Fruit fly (Drosophila melanogaster): Measurements from ENCODE around the gene pns.

Gene pns

DNA sequence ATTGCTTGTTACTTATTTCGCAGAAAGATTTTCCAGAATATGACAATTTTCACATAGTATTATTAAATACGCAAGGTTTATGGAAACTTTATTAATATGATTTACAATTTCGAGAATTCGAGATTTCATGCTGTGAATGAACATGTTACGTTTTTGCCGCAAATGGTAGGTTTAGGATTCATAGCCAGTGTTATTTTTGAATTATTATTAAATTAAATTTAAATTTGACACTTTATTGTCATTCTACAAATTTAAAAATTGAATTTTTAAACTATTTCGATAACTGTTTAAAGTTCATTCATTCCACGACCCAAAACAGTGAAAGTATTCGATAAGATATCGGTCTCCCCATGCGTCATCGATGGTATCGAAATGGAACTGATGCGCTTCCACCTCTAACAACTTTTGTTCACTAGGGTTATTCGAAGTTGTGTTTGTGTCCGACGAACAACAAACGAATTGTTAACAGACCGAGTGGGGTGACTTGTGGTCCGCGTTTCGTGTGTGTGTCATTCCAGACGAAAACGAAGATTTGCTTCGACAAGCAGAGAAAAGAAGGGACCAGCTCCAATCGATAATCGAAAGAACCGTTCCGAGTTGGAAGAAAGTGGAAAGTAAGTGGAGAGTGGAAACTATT is 8.9 kb downstream of the pns start, which contains the start of the genes CG32313 and Pcyt1 (continued):
- peak; percentile 61; the same call in 2 of the 3 replicates for TF ChIP-seq CG34422 (GFP tag; IDR thresholded peaks at IDR 0.05)
- TF ChIP-seq lilli (GFP tag; optimal IDR thresholded peaks at IDR 0.05): peak; percentile 40
- peak; percentile 23; the same call in 1 of the 2 replicates for TF ChIP-seq Rfx (GFP tag; IDR thresholded peaks at IDR 0.05)
- TF ChIP-seq TFAM (GFP tag; optimal IDR thresholded peaks at IDR 0.05): no peak
- TF ChIP-seq CG9215 (GFP tag; IDR thresholded peaks at IDR 0.05): no peak
- TF ChIP-seq CG14710 (tag; optimal IDR thresholded peaks at IDR 0.05): peak; percentile 54
- TF ChIP-seq tx (GFP tag; optimal IDR thresholded peaks at IDR 0.05): no peak
- peak; percentile 17 for TF ChIP-seq CG17359 (tag; optimal IDR thresholded peaks at IDR 0.05)
- peak; percentile 38 for TF ChIP-seq YL-1 (GFP tag; optimal IDR thresholded peaks at IDR 0.05)
- TF ChIP-seq dpn (GFP tag; optimal IDR thresholded peaks at IDR 0.05): peak in 1 of 2 experiments; percentile 6
- no peak for TF ChIP-seq Nf-YB (GFP tag; optimal IDR thresholded peaks at IDR 0.05)
- TF ChIP-seq CoRest (tag; optimal IDR thresholded peaks at IDR 0.05): peak; percentile 29
- peak; percentile 63; the same call in 2 of the 3 replicates for TF ChIP-seq Dbx (GFP tag; IDR thresholded peaks at IDR 0.05)
- peak; percentile 5 for TF ChIP-seq CG2202 (tag; optimal IDR thresholded peaks at IDR 0.05)
- no peak for TF ChIP-seq CG12071 (GFP tag; optimal IDR thresholded peaks at IDR 0.05)
- TF ChIP-seq fd3F (GFP tag; optimal IDR thresholded peaks at IDR 0.05): no peak
- peak; percentile 0 for TF ChIP-seq CG2120 (GFP tag; optimal IDR thresholded peaks at IDR 0.05)
- peak; percentile 31 for TF ChIP-seq CG3281 (GFP tag; optimal IDR thresholded peaks at IDR 0.05)
- TF ChIP-seq inv (GFP tag; IDR thresholded peaks at IDR 0.05; ENCODE audit: partially characterized antibody): peak; percentile 79
- peak; percentile 68 for TF ChIP-seq Jarid2 (GFP tag; optimal IDR thresholded peaks at IDR 0.05)
- peak; percentile 38 for TF ChIP-seq ERR (GFP tag; optimal IDR thresholded peaks at IDR 0.05)
- TF ChIP-seq pros (GFP tag; optimal IDR thresholded peaks at IDR 0.05): peak; percentile 92
- peak; percentile 50 for TF ChIP-seq nmo (GFP tag; optimal IDR thresholded peaks at IDR 0.05)
- TF ChIP-seq CG6791 (GFP tag; IDR thresholded peaks at IDR 0.05; ENCODE audit: partially characterized antibody): peak; percentile 96
- peak; percentile 49 for TF ChIP-seq HmgD (GFP tag; optimal IDR thresholded peaks at IDR 0.05)
- no peak for TF ChIP-seq mam (GFP tag; optimal IDR thresholded peaks at IDR 0.05)
- TF ChIP-seq Gug (GFP tag; IDR thresholded peaks at IDR 0.05): no peak
- TF ChIP-seq CG2712 (tag; optimal IDR thresholded peaks at IDR 0.05): peak; percentile 39
- TF ChIP-seq CG33557 (GFP tag; optimal IDR thresholded peaks at IDR 0.05): no peak
- peak; percentile 42 for TF ChIP-seq PHDP (tag; optimal IDR thresholded peaks at IDR 0.05)
- TF ChIP-seq shn (GFP tag; optimal IDR thresholded peaks at IDR 0.05): no peak
- TF ChIP-seq CG11398 (GFP tag; optimal IDR thresholded peaks at IDR 0.05): no peak
- peak; percentile 86 for TF ChIP-seq CG16813 (GFP tag; IDR thresholded peaks at IDR 0.05; ENCODE audit: partially characterized antibody)
- no peak for TF ChIP-seq pan (optimal IDR thresholded peaks at IDR 0.05)
- TF ChIP-seq pan (GFP tag; optimal IDR thresholded peaks at IDR 0.05 in 1 of 2, IDR thresholded peaks at IDR 0.05 in 1 of 2): peak in 1 of 2 experiments; percentile 24
- no peak for TF ChIP-seq CG1233 (GFP tag; optimal IDR thresholded peaks at IDR 0.05)
- no peak for TF ChIP-seq CG1792 (GFP tag; optimal IDR thresholded peaks at IDR 0.05)
- TF ChIP-seq Dp (GFP tag; optimal IDR thresholded peaks at IDR 0.05): peak; percentile 79
- TF ChIP-seq sug (tag; optimal IDR thresholded peaks at IDR 0.05): peak; percentile 5
- TF ChIP-seq her (GFP tag; optimal IDR thresholded peaks at IDR 0.05): peak; percentile 41
- TF ChIP-seq cas (GFP tag; IDR thresholded peaks at IDR 0.05): no peak
- no peak for TF ChIP-seq zf30C (GFP tag; optimal IDR thresholded peaks at IDR 0.05)
- peak; percentile 90 for TF ChIP-seq CG7963 (GFP tag; IDR thresholded peaks at IDR 0.05; ENCODE audit: partially characterized antibody)
- no peak for TF ChIP-seq CG12744 (GFP tag; optimal IDR thresholded peaks at IDR 0.05)
- TF ChIP-seq wek (GFP tag; optimal IDR thresholded peaks at IDR 0.05): peak; percentile 86
- no peak for TF ChIP-seq CG10147 (GFP tag; optimal IDR thresholded peaks at IDR 0.05)
- peak; percentile 96 for TF ChIP-seq Sry-δ (GFP tag; optimal IDR thresholded peaks at IDR 0.05)
- TF ChIP-seq CG12391 (tag; optimal IDR thresholded peaks at IDR 0.05): peak; percentile 36
- TF ChIP-seq sima (GFP tag; optimal IDR thresholded peaks at IDR 0.05): no peak

Measured in whole organism, embryonic.